Worm (Caenorhabditis elegans) whole organism, late embryonic: ENCODE results near the gene T24C12.1.

Source experiments
- F13H6.1 ChIP-seq: sonication (generic microtip); optimal IDR thresholded peaks from 2 replicates; lab custom pipeline; 2016; ENCODE audit warnings: missing genetic modification characterization, missing compliant biosample characterization
- T23F11.4 ChIP-seq: fragments of 200-800 bp; sonication (Bioruptor generic); optimal IDR thresholded peaks from 2 replicates; lab custom pipeline; 2018; ENCODE audit warnings: mild to moderate bottlenecking, missing genetic modification characterization, missing compliant biosample characterization
- ceh-30 ChIP-seq: fragments of 150-350 bp; optimal IDR thresholded peaks from 2 replicates; lab custom pipeline; 2014; ENCODE audit warnings: missing biosample characterization, missing genetic modification characterization
- ceh-6 ChIP-seq: fragments of 200-800 bp; sonication (Bioruptor generic); optimal IDR thresholded peaks from 2 replicates; lab custom pipeline; 2018; ENCODE audit warnings: mild to moderate bottlenecking, missing genetic modification characterization, missing compliant biosample characterization
- dmd-4 ChIP-seq: sonication (generic microtip); optimal IDR thresholded peaks from 2 replicates; lab custom pipeline; 2016; ENCODE audit warnings: borderline replicate concordance, missing genetic modification characterization, missing compliant biosample characterization
- hlh-15 ChIP-seq: sonication (generic microtip); optimal IDR thresholded peaks from 2 replicates; lab custom pipeline; 2016; ENCODE audit warnings: missing genetic modification characterization, missing compliant biosample characterization
- mec-3 ChIP-seq: sonication (generic microtip); optimal IDR thresholded peaks from 2 replicates; lab custom pipeline; 2016; ENCODE audit warnings: borderline replicate concordance, missing genetic modification characterization, missing compliant biosample characterization
- nfya-1 ChIP-seq: sonication (generic microtip); optimal IDR thresholded peaks from 2 replicates; lab custom pipeline; 2017; ENCODE audit warnings: missing genetic modification characterization, mild to moderate bottlenecking, missing compliant biosample characterization, antibody characterized with exemption, moderate library complexity
- nhr-11 ChIP-seq: fragments of 150-350 bp; optimal IDR thresholded peaks from 2 replicates; lab custom pipeline; 2014; ENCODE audit warnings: missing biosample characterization, missing genetic modification characterization
- pat-9 ChIP-seq: fragments of 200-800 bp; sonication (Bioruptor generic); optimal IDR thresholded peaks from 2 replicates; lab custom pipeline; 2018; ENCODE audit warnings: mild to moderate bottlenecking, missing genetic modification characterization, moderate library complexity, missing compliant biosample characterization
- pha-4 ChIP-seq: fragments of 150-350 bp; optimal IDR thresholded peaks from 2 replicates; lab custom pipeline; 2018; ENCODE audit warnings: missing biosample characterization, missing genetic modification reagents, missing genetic modification characterization
- sox-2 ChIP-seq: fragments of 200-800 bp; sonication (Bioruptor generic); IDR thresholded peaks from 2 replicates; pipeline ENCODE4 v1.3.6; 2022; ENCODE audit warnings: missing genetic modification reagents, missing genetic modification characterization, missing compliant biosample characterization
- tbx-7 ChIP-seq: sonication (generic microtip); optimal IDR thresholded peaks from 2 replicates; lab custom pipeline; 2016; ENCODE audit warnings: missing genotype, missing genetic modification characterization, missing compliant biosample characterization
- ttx-3 ChIP-seq: sonication (generic microtip); optimal IDR thresholded peaks from 2 replicates; lab custom pipeline; 2016; ENCODE audit warnings: missing genetic modification reagents, missing genetic modification characterization, missing compliant biosample characterization

DNA sequence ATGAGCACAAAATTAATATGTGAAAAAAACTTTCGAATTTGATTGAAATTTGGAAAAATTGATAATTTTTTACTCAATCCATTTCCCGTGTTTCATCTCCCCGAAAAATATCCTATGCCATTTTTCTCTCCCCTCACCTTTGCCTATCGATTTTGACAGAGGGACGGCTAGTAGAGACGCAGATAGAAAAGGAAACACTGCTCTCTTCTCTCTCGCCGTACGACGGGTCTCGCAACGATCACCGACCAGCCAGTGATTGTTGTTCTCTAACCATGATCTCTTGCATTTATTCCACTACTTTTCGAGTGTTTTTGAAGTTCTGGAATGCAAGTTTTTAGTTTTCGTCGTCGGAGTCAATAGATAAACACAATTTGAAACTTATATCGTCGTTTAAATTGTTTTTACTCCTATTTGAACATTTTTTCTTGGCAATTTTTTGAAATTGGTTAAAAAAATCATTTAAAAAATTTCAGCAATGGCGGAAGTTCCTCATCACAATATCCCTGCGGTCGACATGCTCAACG, 38.3 kb downstream of the T24C12.1 start, which contains the start of gene vha-15:
- TF ChIP-seq ceh-6 (GFP tag; lab: Kevin White, UChicago), result no peak
- no peak for TF ChIP-seq ceh-30 (tag; lab: Kevin White, UChicago)
- no peak for TF ChIP-seq nhr-11 (tag; lab: Kevin White, UChicago)
- peak; percentile 85 for TF ChIP-seq nfya-1
- TF ChIP-seq pat-9 (tag; lab: Kevin White, UChicago), result no peak
- no peak for TF ChIP-seq dmd-4 (tag; lab: Kevin White, UChicago)
- no peak for TF ChIP-seq pha-4 (tag; lab: Kevin White, UChicago)
- no peak for TF ChIP-seq sox-2
- no peak for TF ChIP-seq T23F11.4 (GFP tag; lab: Kevin White, UChicago)
- no peak for TF ChIP-seq mec-3
- no peak for TF ChIP-seq tbx-7 (tag; lab: Kevin White, UChicago)
- no peak for TF ChIP-seq ttx-3 (tag; lab: Kevin White, UChicago)
- no peak for TF ChIP-seq hlh-15
- no peak for TF ChIP-seq F13H6.1 (tag; lab: Kevin White, UChicago)
